Worm (Caenorhabditis elegans): ENCODE data around the gene ttr-22.

Gene ttr-22

ce11 chrV:12211090-12211489 lies 30.1 kb upstream of the ttr-22 start:
- TF ChIP-seq nfya-1 (tag; optimal IDR thresholded peaks at IDR 0.05; ENCODE audit: insufficient read depth) (peak; percentile 11), fkh-10 (GFP tag; optimal IDR thresholded peaks at IDR 0.05) (peak; percentile 30), unc-62 (GFP tag; optimal IDR thresholded peaks at IDR 0.05) (no peak)

- TF ChIP-seq ceh-28 (tag; optimal IDR thresholded peaks at IDR 0.05) (no peak), nfya-1 (tag; optimal IDR thresholded peaks at IDR 0.05; ENCODE audit: insufficient read depth) (no peak), elt-2 (tag; optimal IDR thresholded peaks at IDR 0.05) (peak; percentile 19), fkh-10 (GFP tag; optimal IDR thresholded peaks at IDR 0.05) (no peak)
These were observed 28.2 kb upstream of the ttr-22 start, which contains the start of gene vab-8 for ce11 chrV:12213027-12213426. TSS of gene vab-8 (plus strand) at chrV:12213327.

- TF ChIP-seq tbx-2 (tag; optimal IDR thresholded peaks at IDR 0.05) (no peak), ceh-16 (tag; optimal IDR thresholded peaks at IDR 0.05) (no peak), daf-12 (tag; optimal IDR thresholded peaks at IDR 0.05) (no peak), nhr-237 (tag; optimal IDR thresholded peaks at IDR 0.05) (no peak), lin-39 (tag; optimal IDR thresholded peaks at IDR 0.05) (peak; percentile 4), ztf-4 (tag; optimal IDR thresholded peaks at IDR 0.05) (no peak)
These were observed 7.8 kb upstream of the ttr-22 start for ce11 chrV:12233425-12233824.

- TF ChIP-seq tbx-2 (tag; optimal IDR thresholded peaks at IDR 0.05) (no peak), nhr-76 (tag; optimal IDR thresholded peaks at IDR 0.05) (no peak), nhr-77 (tag; optimal IDR thresholded peaks at IDR 0.05) (no peak), hmg-11 (tag; optimal IDR thresholded peaks at IDR 0.05) (no peak), nhr-67 (tag; optimal IDR thresholded peaks at IDR 0.05) (no peak), daf-12 (tag; optimal IDR thresholded peaks at IDR 0.05) (no peak), skn-1 (tag; optimal IDR thresholded peaks at IDR 0.05) (no peak), snpc-4 (tag; optimal IDR thresholded peaks at IDR 0.05) (no peak), nhr-43 (tag; optimal IDR thresholded peaks at IDR 0.05; ENCODE audit: poor library complexity, severe bottlenecking) (no peak), nhr-28 (tag; optimal IDR thresholded peaks at IDR 0.05) (no peak), mdl-1 (tag; optimal IDR thresholded peaks at IDR 0.05) (no peak), zag-1 (tag; optimal IDR thresholded peaks at IDR 0.05) (no peak), mml-1 (tag; optimal IDR thresholded peaks at IDR 0.05) (no peak), nfya-1 (tag; optimal IDR thresholded peaks at IDR 0.05; ENCODE audit: insufficient read depth) (no peak), elt-1 (tag; optimal IDR thresholded peaks at IDR 0.05) (no peak), egl-27 (tag; optimal IDR thresholded peaks at IDR 0.05) (no peak), nhr-23 (tag; optimal IDR thresholded peaks at IDR 0.05) (no peak), ztf-4 (tag; optimal IDR thresholded peaks at IDR 0.05) (no peak)
These were observed 6.8 kb upstream of the ttr-22 start, which contains the start of gene myo-3 for ce11 chrV:12234293-12235004. TSS of gene myo-3 (minus strand) at chrV:12234343.

ce11 chrV:12235502-12235901 lies 5.7 kb upstream of the ttr-22 start:
- peak; percentile 45 for TF ChIP-seq nfya-1 (tag; optimal IDR thresholded peaks at IDR 0.05; ENCODE audit: insufficient read depth)
- peak; percentile 9 for TF ChIP-seq lin-39 (tag; optimal IDR thresholded peaks at IDR 0.05)
- TF ChIP-seq egl-5 (tag; optimal IDR thresholded peaks at IDR 0.05): peak; percentile 29
- TF ChIP-seq ceh-16 (tag; optimal IDR thresholded peaks at IDR 0.05): no peak

ce11 chrV:12244980-12245742 lies 3.9 kb downstream of the ttr-22 start, which contains the start of the genes T04H1.13, slfl-5 and rad-50:
TSS of gene T04H1.13 (minus strand) at chrV:12245030.
TSS of gene slfl-5 (minus strand) at chrV:12245044.
TSS of gene rad-50 (plus strand) at chrV:12245646.
- TF ChIP-seq elt-2 (tag; optimal IDR thresholded peaks at IDR 0.05) (no peak), nhr-23 (tag; optimal IDR thresholded peaks at IDR 0.05) (peak; percentile 20), pha-4 (tag; optimal IDR thresholded peaks at IDR 0.05) (peak; percentile 96), nhr-76 (tag; optimal IDR thresholded peaks at IDR 0.05) (no peak), snpc-4 (tag; optimal IDR thresholded peaks at IDR 0.05) (peak; percentile 9), ceh-16 (tag; optimal IDR thresholded peaks at IDR 0.05) (no peak)

Measured in whole organism, L3 larva.